Worm (Caenorhabditis elegans) whole organism, L3 larva: ENCODE data around the gene C34C12.1.

Source experiments
- egl-27 ChIP-seq: sonication (generic microtip); optimal IDR thresholded peaks from 4 replicates; lab custom pipeline; 2017; ENCODE audit warnings: missing biosample characterization, missing genetic modification reagents, missing genetic modification characterization
- eor-1 ChIP-seq, 2 experiments: fragments of 150-350 bp; optimal IDR thresholded peaks; 2 replicates each; lab custom pipeline; 2014 to 2018; ENCODE audit warnings: missing biosample characterization in 2 of 2, missing genetic modification characterization in 2 of 2
- nhr-25 ChIP-seq: sonication (generic microtip); optimal IDR thresholded peaks from 2 replicates; lab custom pipeline; 2017; ENCODE audit warnings: missing biosample characterization, missing genetic modification characterization
- nhr-28 ChIP-seq: fragments of 150-350 bp; optimal IDR thresholded peaks from 2 replicates; lab custom pipeline; 2014; ENCODE audit warnings: missing biosample characterization, missing genetic modification characterization
- pqm-1 ChIP-seq: fragments of 150-350 bp; optimal IDR thresholded peaks from 2 replicates; lab custom pipeline; 2017; ENCODE audit warnings: missing biosample characterization, missing genetic modification characterization, inconsistent platforms
- unc-39 ChIP-seq: sonication (generic microtip); optimal IDR thresholded peaks from 4 replicates; lab custom pipeline; 2017; ENCODE audit warnings: missing biosample characterization, missing genetic modification characterization
- unc-62 ChIP-seq: fragments of 150-350 bp; sonication (generic microtip); optimal IDR thresholded peaks from 4 replicates; lab custom pipeline; 2014; ENCODE audit warnings: missing biosample characterization, missing genetic modification reagents, missing genetic modification characterization
- ztf-4 ChIP-seq: fragments of 150-350 bp; optimal IDR thresholded peaks from 2 replicates; lab custom pipeline; 2014; ENCODE audit warnings: missing biosample characterization, missing genetic modification characterization

ce11 chrIII:3461403-3461802, 7.3 kb downstream of the C34C12.1 start, which contains the start of gene pph-6:
- TF ChIP-seq pqm-1 (tag; lab: Kevin White, UChicago) (no peak), egl-27 (tag; lab: Kevin White, UChicago) (no peak), eor-1 (tag; optimal IDR thresholded peaks at IDR 0.05; lab: Kevin White, UChicago) (no peak), unc-62 (GFP tag; lab: Kevin White, UChicago) (no peak), unc-39 (tag; lab: Kevin White, UChicago) (no peak), ztf-4 (tag; lab: Kevin White, UChicago) (no peak), nhr-28 (tag; lab: Kevin White, UChicago) (no peak), nhr-25 (tag; lab: Kevin White, UChicago) (no peak)
